Fruit fly (Drosophila melanogaster) whole organism, embryonic: ENCODE measurements around the gene Fmr1.

Source experiments
- Adf1 ChIP-seq: fragments of 200-800 bp; sonication (Bioruptor generic); IDR thresholded peaks from 2 replicates; pipeline ENCODE4 v1.3.6; 2022; ENCODE audit warnings: missing biosample characterization, missing genetic modification characterization
- Asciz ChIP-seq: fragments of 200-800 bp; sonication (Bioruptor generic); optimal IDR thresholded peaks from 2 replicates; lab custom pipeline; 2017; ENCODE audit warnings: missing biosample characterization, mild to moderate bottlenecking, missing genetic modification characterization, missing genetic modification reagents
- CG11093 ChIP-seq: fragments of 200-800 bp; sonication (Bioruptor generic); IDR thresholded peaks from 3 replicates; pipeline ENCODE4 v1.3.6; 2022; ENCODE audit warnings: missing biosample characterization, missing genetic modification characterization
- CG11560 ChIP-seq: fragments of 200-800 bp; sonication (Bioruptor generic); IDR thresholded peaks from 3 replicates; pipeline ENCODE4 v1.3.6; 2022; ENCODE audit warnings: missing biosample characterization, missing genetic modification characterization
- CG11696 ChIP-seq: fragments of 200-800 bp; sonication (Bioruptor generic); IDR thresholded peaks from 2 replicates; pipeline ENCODE4 v1.3.6; 2022; ENCODE audit warnings: missing biosample characterization, missing genetic modification characterization
- CG11723 ChIP-seq: fragments of 200-800 bp; sonication (Bioruptor generic); optimal IDR thresholded peaks from 2 replicates; lab custom pipeline; 2017; ENCODE audit warnings: missing biosample characterization, mild to moderate bottlenecking, missing genetic modification characterization
- CG13123 ChIP-seq: fragments of 200-800 bp; sonication (Bioruptor generic); optimal IDR thresholded peaks from 2 replicates; lab custom pipeline; 2016; ENCODE audit warnings: missing biosample characterization, missing genetic modification characterization
- CG13624 ChIP-seq: fragments of 200-800 bp; sonication (Bioruptor generic); optimal IDR thresholded peaks from 2 replicates; lab custom pipeline; 2016; ENCODE audit warnings: missing biosample characterization, missing genetic modification characterization
- CG14014 ChIP-seq: fragments of 200-800 bp; sonication (Bioruptor generic); IDR thresholded peaks from 2 replicates; pipeline ENCODE4 v1.3.6; 2022; ENCODE audit warnings: missing biosample characterization, missing genetic modification characterization
- CG14860 ChIP-seq: fragments of 200-800 bp; sonication (Bioruptor generic); IDR thresholded peaks from 3 replicates; pipeline ENCODE4 v1.3.6; 2022; ENCODE audit warnings: missing biosample characterization, missing genetic modification characterization; ENCODE audit not compliant: partially characterized antibody
- CG15011 ChIP-seq: fragments of 200-800 bp; sonication (Bioruptor generic); optimal IDR thresholded peaks from 3 replicates; lab custom pipeline; 2018; ENCODE audit warnings: missing biosample characterization, mild to moderate bottlenecking, missing genetic modification characterization
- CG15601 ChIP-seq: fragments of 200-800 bp; sonication (Bioruptor generic); optimal IDR thresholded peaks from 3 replicates; lab custom pipeline; 2019; ENCODE audit warnings: missing biosample characterization, mild to moderate bottlenecking, missing genetic modification characterization, moderate library complexity
- CG17359 ChIP-seq: fragments of 200-800 bp; sonication (Bioruptor generic); optimal IDR thresholded peaks from 3 replicates; lab custom pipeline; 2018; ENCODE audit warnings: missing biosample characterization, mild to moderate bottlenecking, missing genetic modification characterization, moderate library complexity
- CG32772 ChIP-seq: fragments of 200-800 bp; sonication (Bioruptor generic); IDR thresholded peaks from 2 replicates; pipeline ENCODE4 v1.3.6; 2022; ENCODE audit warnings: missing biosample characterization, missing genetic modification characterization
- CG6654 ChIP-seq: fragments of 200-800 bp; sonication (Bioruptor generic); optimal IDR thresholded peaks from 2 replicates; lab custom pipeline; 2017; ENCODE audit warnings: missing biosample characterization, mild to moderate bottlenecking, missing genetic modification characterization
- CG7786 ChIP-seq: fragments of 200-800 bp; sonication (Bioruptor generic); optimal IDR thresholded peaks from 2 replicates; lab custom pipeline; 2016; ENCODE audit warnings: missing biosample characterization, missing genetic modification characterization
- CG7963 ChIP-seq: fragments of 200-800 bp; sonication (Bioruptor generic); IDR thresholded peaks from 3 replicates; pipeline ENCODE4 v1.3.6; 2022; ENCODE audit warnings: missing biosample characterization, missing genetic modification characterization; ENCODE audit not compliant: partially characterized antibody
- CG8478 ChIP-seq: fragments of >200 bp; optimal IDR thresholded peaks from 2 replicates; lab custom pipeline; 2018
- CG8765 ChIP-seq: fragments of 200-800 bp; sonication (Bioruptor generic); IDR thresholded peaks from 2 replicates; pipeline ENCODE4 v1.3.6; 2022; ENCODE audit warnings: missing biosample characterization, missing genetic modification characterization
- CG9609 ChIP-seq: fragments of 200-800 bp; sonication (Bioruptor generic); optimal IDR thresholded peaks from 3 replicates; lab custom pipeline; 2016; ENCODE audit warnings: missing biosample characterization, missing genetic modification characterization
- CG9727 ChIP-seq: fragments of 200-800 bp; sonication (Bioruptor generic); optimal IDR thresholded peaks from 3 replicates; lab custom pipeline; 2017; ENCODE audit warnings: missing biosample characterization, mild to moderate bottlenecking, missing genetic modification characterization
- Ets65A ChIP-seq: fragments of 200-800 bp; sonication (Bioruptor generic); peaks from one replicate; lab custom pipeline; 2016; ENCODE audit warnings: missing biosample characterization, missing genetic modification characterization
- Hey ChIP-seq: fragments of 200-800 bp; sonication (Bioruptor generic); optimal IDR thresholded peaks from 3 replicates; lab custom pipeline; 2018; ENCODE audit warnings: missing biosample characterization, mild to moderate bottlenecking, missing genetic modification characterization
- Lim3 ChIP-seq: fragments of 200-800 bp; sonication (Bioruptor generic); IDR thresholded peaks from 2 replicates; pipeline ENCODE4 v1.3.6; 2022; ENCODE audit warnings: missing biosample characterization, missing genetic modification characterization
- Myb ChIP-seq: fragments of 200-800 bp; sonication (Bioruptor generic); optimal IDR thresholded peaks from 2 replicates; lab custom pipeline; 2016; ENCODE audit warnings: missing biosample characterization, missing genetic modification characterization
- NC2α ChIP-seq: fragments of 200-800 bp; sonication (Bioruptor generic); optimal IDR thresholded peaks from 2 replicates; lab custom pipeline; 2016; ENCODE audit warnings: missing biosample characterization, missing genetic modification characterization
- NK7.1 ChIP-seq: fragments of 200-800 bp; sonication (Bioruptor generic); optimal IDR thresholded peaks from 3 replicates; lab custom pipeline; 2016; ENCODE audit warnings: missing biosample characterization, missing genetic modification characterization
- Nf-YA ChIP-seq: fragments of 200-800 bp; sonication (Bioruptor generic); IDR thresholded peaks from 2 replicates; pipeline ENCODE4 v1.3.6; 2022; ENCODE audit warnings: missing biosample characterization, missing genetic modification characterization
- Optix ChIP-seq: fragments of 200-800 bp; sonication (Bioruptor generic); IDR thresholded peaks from 3 replicates; pipeline ENCODE4 v1.3.6; 2022; ENCODE audit warnings: missing biosample characterization, missing genetic modification characterization
- Trl ChIP-seq, 3 experiments: fragments of >200 bp in 2 of 3; fragments of 200-800 bp in 1 of 3; sonication (Bioruptor generic) in 1 of 3; optimal IDR thresholded peaks; 2 replicates in 1 of 3; 3 replicates in 2 of 3; lab custom pipeline; 2016 to 2017; ENCODE audit warnings: missing biosample characterization in 1 of 3, missing genetic modification characterization in 1 of 3
- bsh ChIP-seq, 2 experiments: fragments of 200-800 bp; sonication (Bioruptor generic); optimal IDR thresholded peaks; 2 replicates each; lab custom pipeline; 2017 to 2018; ENCODE audit warnings: mild to moderate bottlenecking in 2 of 2, missing biosample characterization in 2 of 2, missing genetic modification characterization in 2 of 2, moderate library complexity in 1 of 2
- chinmo ChIP-seq: fragments of 200-800 bp; sonication (Bioruptor generic); IDR thresholded peaks from 4 replicates; pipeline ENCODE4 v1.3.6; 2022; ENCODE audit warnings: missing biosample characterization, missing genetic modification characterization; ENCODE audit not compliant: partially characterized antibody
- crol ChIP-seq: fragments of 200-800 bp; sonication (Bioruptor generic); IDR thresholded peaks from 2 replicates; pipeline ENCODE4 v1.3.6; 2022; ENCODE audit warnings: missing biosample characterization, missing genetic modification characterization
- dimm ChIP-seq: fragments of 200-800 bp; sonication (Bioruptor generic); IDR thresholded peaks from 2 replicates; pipeline ENCODE4 v1.3.6; 2022; ENCODE audit warnings: missing biosample characterization, missing genetic modification characterization
- ftz-f1 ChIP-seq: fragments of 200-800 bp; sonication (Bioruptor generic); optimal IDR thresholded peaks from 2 replicates; lab custom pipeline; 2016; ENCODE audit warnings: missing biosample characterization, missing genetic modification characterization
- fu2 ChIP-seq: fragments of 200-800 bp; sonication (Bioruptor generic); optimal IDR thresholded peaks from 2 replicates; lab custom pipeline; 2016; ENCODE audit warnings: missing biosample characterization, missing genetic modification characterization
- ham ChIP-seq: fragments of 200-800 bp; sonication (Bioruptor generic); IDR thresholded peaks from 2 replicates; pipeline ENCODE4 v1.3.6; 2022; ENCODE audit warnings: missing biosample characterization, missing genetic modification characterization
- klu ChIP-seq: fragments of 200-800 bp; sonication (Bioruptor generic); IDR thresholded peaks from 2 replicates; pipeline ENCODE4 v1.3.6; 2022; ENCODE audit warnings: missing biosample characterization, missing genetic modification characterization
- nerfin-2 ChIP-seq: fragments of 200-800 bp; sonication (Bioruptor generic); IDR thresholded peaks from 2 replicates; pipeline ENCODE4 v1.3.6; 2022; ENCODE audit warnings: missing biosample characterization, missing genetic modification characterization; ENCODE audit not compliant: partially characterized antibody
- nom ChIP-seq: fragments of 200-800 bp; sonication (Bioruptor generic); optimal IDR thresholded peaks from 2 replicates; lab custom pipeline; 2017; ENCODE audit warnings: missing biosample characterization, missing genetic modification characterization, mild to moderate bottlenecking, moderate library complexity, missing genetic modification reagents
- pho ChIP-seq: fragments of 200-800 bp; sonication (Bioruptor generic); optimal IDR thresholded peaks from 2 replicates; lab custom pipeline; 2016; ENCODE audit warnings: missing biosample characterization, missing genetic modification characterization
- sc ChIP-seq, 3 experiments: fragments of >200 bp in 2 of 3; fragments of 200-800 bp in 1 of 3; sonication (Bioruptor generic) in 1 of 3; optimal IDR thresholded peaks; 2 replicates in 2 of 3; 3 replicates in 1 of 3; lab custom pipeline; 2017; ENCODE audit warnings: mild to moderate bottlenecking in 1 of 3, missing biosample characterization in 1 of 3, missing genetic modification characterization in 1 of 3, missing genetic modification reagents in 1 of 3
- unc-4 ChIP-seq: fragments of 200-800 bp; sonication (Bioruptor generic); IDR thresholded peaks from 2 replicates; pipeline ENCODE4 v1.3.6; 2022; ENCODE audit warnings: missing biosample characterization, missing genetic modification characterization; ENCODE audit not compliant: partially characterized antibody
- usp ChIP-seq: fragments of >200 bp; optimal IDR thresholded peaks from 2 replicates; lab custom pipeline; 2017; ENCODE audit warnings: missing biosample characterization, missing genetic modification characterization
- zf30C ChIP-seq: fragments of 200-800 bp; sonication (Bioruptor generic); optimal IDR thresholded peaks from 3 replicates; lab custom pipeline; 2018; ENCODE audit warnings: missing biosample characterization, mild to moderate bottlenecking, missing genetic modification characterization

The Fmr1 gene

dm6 chr3R:10084914-10085313 is 25.0 kb downstream of the Fmr1 start (continued):
- TF ChIP-seq CG9727 (GFP tag; lab: Kevin White, UChicago): peak; percentile 36
- peak; percentile 61 for TF ChIP-seq CG13624 (GFP tag; lab: Kevin White, UChicago)
- TF ChIP-seq CG8765 (GFP tag; lab: Robert Waterston, UW): peak; percentile 68; the same call in 1 of the 2 replicates
- peak; percentile 67 for TF ChIP-seq CG14014 (GFP tag; lab: Robert Waterston, UW)
- peak; percentile 32 for TF ChIP-seq CG17359 (tag; lab: Kevin White, UChicago)
- TF ChIP-seq klu (GFP tag; lab: Robert Waterston, UW): no peak
- TF ChIP-seq CG8478 (lab: Kevin White, UChicago): no peak
- no peak for TF ChIP-seq CG15601 (tag; lab: Kevin White, UChicago)
- no peak for TF ChIP-seq dimm (GFP tag; lab: Robert Waterston, UW)
- TF ChIP-seq CG32772: no peak
- TF ChIP-seq CG7786 (GFP tag; lab: Kevin White, UChicago): peak; percentile 71
- peak; percentile 63 for TF ChIP-seq fu2 (GFP tag; lab: Kevin White, UChicago)
- TF ChIP-seq zf30C (GFP tag; lab: Kevin White, UChicago): no peak
- no peak for TF ChIP-seq CG7963 (GFP tag; lab: Robert Waterston, UW)
- TF ChIP-seq Asciz (GFP tag; lab: Kevin White, UChicago): no peak
- TF ChIP-seq Ets65A (GFP tag; lab: Kevin White, UChicago): peak; percentile 97
- TF ChIP-seq CG11560 (tag; lab: Robert Waterston, UW): no peak; the same call in 2 of the 3 replicates
- TF ChIP-seq Myb (GFP tag; lab: Kevin White, UChicago): peak; percentile 25
- TF ChIP-seq pho (GFP tag; lab: Kevin White, UChicago): peak; percentile 70
- no peak for TF ChIP-seq CG13123 (GFP tag; lab: Kevin White, UChicago)
- no peak for TF ChIP-seq CG11723 (GFP tag; lab: Kevin White, UChicago)
- no peak for TF ChIP-seq CG11696
- TF ChIP-seq CG14860: no peak
- no peak for TF ChIP-seq Lim3
- TF ChIP-seq bsh (GFP tag; optimal IDR thresholded peaks at IDR 0.05; lab: Kevin White, UChicago): no peak
- TF ChIP-seq CG11093 (GFP tag; lab: Robert Waterston, UW): no peak
- TF ChIP-seq Hey (tag; lab: Kevin White, UChicago): no peak
- TF ChIP-seq usp (GFP tag; lab: Kevin White, UChicago): no peak
- TF ChIP-seq nerfin-2: no peak
- peak; percentile 21; the same call in 1 of the 2 replicates for TF ChIP-seq Nf-YA (GFP tag; lab: Robert Waterston, UW)
- no peak for TF ChIP-seq CG9609 (GFP tag; lab: Kevin White, UChicago)
- TF ChIP-seq ham (GFP tag; lab: Robert Waterston, UW): no peak
- peak; percentile 22 for TF ChIP-seq CG15011 (GFP tag; lab: Kevin White, UChicago)
- TF ChIP-seq NC2α: no peak
- no peak for TF ChIP-seq NK7.1

dm6 chr3R:10084179-10084647 is 25.7 kb downstream of the Fmr1 start:
- no peak for TF ChIP-seq sc (optimal IDR thresholded peaks at IDR 0.05; lab: Kevin White, UChicago)
- no peak for TF ChIP-seq sc (GFP tag; optimal IDR thresholded peaks at IDR 0.05; lab: Kevin White, UChicago)
- 0 out of 2 replicates have a peak, but pooled peaks have one; percentile 28 for TF ChIP-seq crol (GFP tag; lab: Robert Waterston, UW)
- peak; percentile 72 for TF ChIP-seq CG15601 (tag; lab: Kevin White, UChicago)
- TF ChIP-seq unc-4 (GFP tag; lab: Robert Waterston, UW): no peak
- TF ChIP-seq chinmo (GFP tag; lab: Robert Waterston, UW): 0 out of 4 replicates have a peak, but pooled peaks have one; percentile 51
- TF ChIP-seq Optix: 0 out of 3 replicates have a peak, but pooled peaks have one; percentile 34
- peak; percentile 68 for TF ChIP-seq ftz-f1 (GFP tag; lab: Kevin White, UChicago)
- TF ChIP-seq Adf1 (GFP tag; lab: Robert Waterston, UW): peak; percentile 89
- peak; percentile 29 for TF ChIP-seq nom (GFP tag; lab: Kevin White, UChicago)
- TF ChIP-seq Trl (optimal IDR thresholded peaks at IDR 0.05; lab: Kevin White, UChicago): peak; percentile 46 to 68
- no peak for TF ChIP-seq Trl (GFP tag; optimal IDR thresholded peaks at IDR 0.05; lab: Kevin White, UChicago)
- no peak for TF ChIP-seq CG6654 (GFP tag; lab: Kevin White, UChicago)
